Fruit fly (Drosophila melanogaster): Measurements from ENCODE around the gene CG11327.

CG11327 gene

dm6 chr2L:6647103-6647711 is 39.3 kb downstream of the CG11327 start (continued):
- TF ChIP-seq CG42726 (GFP tag; IDR thresholded peaks at IDR 0.05; ENCODE audit: partially characterized antibody): no peak
- no peak for TF ChIP-seq Dfd (GFP tag; optimal IDR thresholded peaks at IDR 0.05)
- TF ChIP-seq E2f1 (GFP tag; IDR thresholded peaks at IDR 0.05): peak; percentile 97
- peak; percentile 97 for TF ChIP-seq CG3838 (GFP tag; optimal IDR thresholded peaks at IDR 0.05)
- TF ChIP-seq CG1792 (GFP tag; optimal IDR thresholded peaks at IDR 0.05): peak; percentile 95
- TF ChIP-seq wor (GFP tag; IDR thresholded peaks at IDR 0.05): peak; percentile 96
- TF ChIP-seq Mrtf (GFP tag; IDR thresholded peaks at IDR 0.05): peak; percentile 94
- TF ChIP-seq CG9727 (GFP tag; optimal IDR thresholded peaks at IDR 0.05): peak; percentile 98
- TF ChIP-seq CHES-1-like (GFP tag; optimal IDR thresholded peaks at IDR 0.05): peak; percentile 99
- TF ChIP-seq pfk (GFP tag; optimal IDR thresholded peaks at IDR 0.05): peak; percentile 52
- TF ChIP-seq CG7928 (GFP tag; optimal IDR thresholded peaks at IDR 0.05): peak; percentile 76
- peak; percentile 66 to 78 for TF ChIP-seq insv (GFP tag; optimal IDR thresholded peaks at IDR 0.05)
- TF ChIP-seq tup (GFP tag; optimal IDR thresholded peaks at IDR 0.05): peak; percentile 97
- TF ChIP-seq fu2 (GFP tag; optimal IDR thresholded peaks at IDR 0.05): peak; percentile 96
- TF ChIP-seq CG14965 (GFP tag; optimal IDR thresholded peaks at IDR 0.05; ENCODE audit: borderline replicate concordance): peak; percentile 85
- peak; percentile 99 for TF ChIP-seq bab2 (GFP tag; optimal IDR thresholded peaks at IDR 0.05)
- TF ChIP-seq BEAF-32 (GFP tag; optimal IDR thresholded peaks at IDR 0.05): peak; percentile 12
- peak; percentile 97 for TF ChIP-seq pho (GFP tag; optimal IDR thresholded peaks at IDR 0.05)
- TF ChIP-seq Antp (GFP tag; optimal IDR thresholded peaks at IDR 0.05): peak; percentile 98
- TF ChIP-seq lola (GFP tag; optimal IDR thresholded peaks at IDR 0.05): peak in 1 of 3 experiments; percentile 97
- 0 out of 2 replicates have a peak, but pooled peaks have one; percentile 24 for TF ChIP-seq tna (GFP tag; IDR thresholded peaks at IDR 0.05; ENCODE audit: partially characterized antibody)
- peak; percentile 99 for TF ChIP-seq CG12219 (GFP tag; optimal IDR thresholded peaks at IDR 0.05)
- TF ChIP-seq klu (GFP tag; IDR thresholded peaks at IDR 0.05): peak; percentile 91
- TF ChIP-seq abd-A (tag; optimal IDR thresholded peaks at IDR 0.05): peak; percentile 92
- TF ChIP-seq kay (GFP tag; optimal IDR thresholded peaks at IDR 0.05): peak; percentile 96
- peak; percentile 98 to 99 for TF ChIP-seq Hr51 (GFP tag; optimal IDR thresholded peaks at IDR 0.05)
- peak; percentile 95 for TF ChIP-seq CG1024 (GFP tag; IDR thresholded peaks at IDR 0.05)
- TF ChIP-seq CG10267 (tag; optimal IDR thresholded peaks at IDR 0.05): peak; percentile 96
- TF ChIP-seq CG2116 (GFP tag; optimal IDR thresholded peaks at IDR 0.05): peak; percentile 92
- TF ChIP-seq CG1602 (GFP tag; optimal IDR thresholded peaks at IDR 0.05): peak; percentile 98
- peak; percentile 93 for TF ChIP-seq CG17612 (GFP tag; IDR thresholded peaks at IDR 0.05)
- TF ChIP-seq ERR (GFP tag; optimal IDR thresholded peaks at IDR 0.05): peak; percentile 98
- TF ChIP-seq CG30403 (GFP tag; optimal IDR thresholded peaks at IDR 0.05): peak; percentile 99
- TF ChIP-seq Sry-β (GFP tag; optimal IDR thresholded peaks at IDR 0.05): peak; percentile 75
- peak; percentile 97 for TF ChIP-seq so (GFP tag; IDR thresholded peaks at IDR 0.05)
- TF ChIP-seq Bgb (GFP tag; IDR thresholded peaks at IDR 0.05; ENCODE audit: partially characterized antibody): peak; percentile 52; the same call in 1 of the 2 replicates
- no peak for TF ChIP-seq usp (GFP tag; optimal IDR thresholded peaks at IDR 0.05)
- peak; percentile 98 for TF ChIP-seq BtbVII (GFP tag; optimal IDR thresholded peaks at IDR 0.05)
- peak; percentile 98 for TF ChIP-seq CG7556 (GFP tag; optimal IDR thresholded peaks at IDR 0.05)
- TF ChIP-seq CG10366 (GFP tag; IDR thresholded peaks at IDR 0.05): peak; percentile 97
- TF ChIP-seq br (optimal IDR thresholded peaks at IDR 0.05): no peak
- TF ChIP-seq CG15514 (GFP tag; optimal IDR thresholded peaks at IDR 0.05): peak; percentile 94
- TF ChIP-seq cwo (GFP tag; optimal IDR thresholded peaks at IDR 0.05): peak; percentile 96
- peak; percentile 94 for TF ChIP-seq gsb (GFP tag; IDR thresholded peaks at IDR 0.05)
- peak; percentile 96 for TF ChIP-seq Oaz (GFP tag; IDR thresholded peaks at IDR 0.05)
- peak; percentile 98 for TF ChIP-seq org-1 (GFP tag; optimal IDR thresholded peaks at IDR 0.05)
- TF ChIP-seq Eip74EF (GFP tag; optimal IDR thresholded peaks at IDR 0.05): peak in 1 of 2 experiments; percentile 99
- TF ChIP-seq CG11456 (GFP tag; IDR thresholded peaks at IDR 0.05): peak; percentile 96
- peak; percentile 99 for TF ChIP-seq sqz (GFP tag; optimal IDR thresholded peaks at IDR 0.05)

All from whole organism, embryonic.